Fruit fly (Drosophila melanogaster): ENCODE measurements around the gene twit.

The twit gene

DNA sequence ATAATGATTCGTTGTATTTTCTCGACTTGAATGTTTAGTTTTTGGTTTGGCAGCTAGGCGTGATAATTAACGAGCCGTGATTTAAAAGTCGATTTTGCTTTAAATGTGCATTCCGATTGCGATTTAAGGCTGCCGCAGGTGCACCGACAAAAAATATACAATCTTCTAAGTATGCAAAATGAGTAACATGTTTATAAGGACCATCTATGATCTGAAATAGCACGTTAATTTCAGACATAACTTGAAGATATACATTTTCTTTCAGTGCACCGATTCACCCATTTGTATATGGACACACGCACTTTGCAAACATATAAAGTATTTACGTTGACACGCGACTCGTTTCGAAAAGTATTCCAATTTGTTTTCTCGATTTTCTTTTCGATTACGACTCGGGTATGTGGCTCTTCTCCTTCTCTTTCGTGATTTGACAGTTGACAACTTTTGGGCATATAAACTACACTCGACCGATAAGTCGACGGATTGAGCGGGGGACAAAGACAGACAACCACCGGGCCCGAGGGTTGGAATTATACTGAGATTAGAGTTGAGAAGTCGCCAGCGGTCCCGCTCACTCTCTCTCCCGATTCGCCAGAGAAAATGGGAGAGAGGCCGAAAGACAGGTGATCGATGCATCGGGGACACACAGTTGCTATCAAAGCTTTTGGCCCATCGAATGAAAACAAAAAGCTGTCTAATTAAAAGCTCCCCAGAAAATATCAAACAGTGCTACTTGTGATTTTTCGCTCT, 37.7 kb downstream of the twit start (continued):
- TF ChIP-seq gce (GFP tag; IDR thresholded peaks at IDR 0.05): peak; percentile 10; the same call in 1 of the 3 replicates
- no peak for TF ChIP-seq CG2889 (GFP tag; IDR thresholded peaks at IDR 0.05)
- TF ChIP-seq Hsf (GFP tag; optimal IDR thresholded peaks at IDR 0.05): peak; percentile 14
- TF ChIP-seq eve (GFP tag; optimal IDR thresholded peaks at IDR 0.05): peak in 1 of 2 experiments; percentile 92
- TF ChIP-seq Vsx1 (GFP tag; optimal IDR thresholded peaks at IDR 0.05): no peak
- peak; percentile 57 for TF ChIP-seq kni (GFP tag; optimal IDR thresholded peaks at IDR 0.05)
- no peak for TF ChIP-seq hth (optimal IDR thresholded peaks at IDR 0.05)
- peak; percentile 25 for TF ChIP-seq PHDP (tag; optimal IDR thresholded peaks at IDR 0.05)
- TF ChIP-seq Atf3 (GFP tag; optimal IDR thresholded peaks at IDR 0.05): peak; percentile 4
- TF ChIP-seq sisA (GFP tag; IDR thresholded peaks at IDR 0.05): peak; percentile 39; the same call in 1 of the 2 replicates
- peak; percentile 58 for TF ChIP-seq Sox100B (GFP tag; optimal IDR thresholded peaks at IDR 0.05)
- peak; percentile 22 for TF ChIP-seq CG13624 (GFP tag; optimal IDR thresholded peaks at IDR 0.05)
- TF ChIP-seq H15 (GFP tag; IDR thresholded peaks at IDR 0.05): 0 out of 3 replicates have a peak, but pooled peaks have one; percentile 35
- TF ChIP-seq lmd (GFP tag; IDR thresholded peaks at IDR 0.05): peak; percentile 35
- TF ChIP-seq sens-2 (GFP tag; IDR thresholded peaks at IDR 0.05): no peak
- peak; percentile 34 for TF ChIP-seq Abd-B (GFP tag; optimal IDR thresholded peaks at IDR 0.05)
- no peak for TF ChIP-seq CTCF (GFP tag; optimal IDR thresholded peaks at IDR 0.05)
- no peak for TF ChIP-seq CG43689 (GFP tag; IDR thresholded peaks at IDR 0.05)
- TF ChIP-seq fd3F (GFP tag; optimal IDR thresholded peaks at IDR 0.05): no peak
- peak; percentile 14 for TF ChIP-seq CG17385 (GFP tag; optimal IDR thresholded peaks at IDR 0.05)
- no peak for TF ChIP-seq nom (GFP tag; optimal IDR thresholded peaks at IDR 0.05)
- TF ChIP-seq CG12071 (GFP tag; optimal IDR thresholded peaks at IDR 0.05): peak; percentile 35
- peak; percentile 53 for TF ChIP-seq CG17359 (tag; optimal IDR thresholded peaks at IDR 0.05)
- peak in 1 of 2 experiments; percentile 29 for TF ChIP-seq Hr78 (GFP tag; optimal IDR thresholded peaks at IDR 0.05)
- peak in 1 of 2 experiments; percentile 50 for TF ChIP-seq Hr51 (GFP tag; optimal IDR thresholded peaks at IDR 0.05)
- peak; percentile 19 for TF ChIP-seq HHEX (GFP tag; optimal IDR thresholded peaks at IDR 0.05)
- no peak for TF ChIP-seq pho (GFP tag; optimal IDR thresholded peaks at IDR 0.05)
- TF ChIP-seq CG34376 (GFP tag; optimal IDR thresholded peaks at IDR 0.05): peak; percentile 62
- TF ChIP-seq crc (GFP tag; optimal IDR thresholded peaks at IDR 0.05): no peak
- TF ChIP-seq CG11504 (tag; optimal IDR thresholded peaks at IDR 0.05): peak; percentile 55
- peak; percentile 3 for TF ChIP-seq CG8089 (GFP tag; optimal IDR thresholded peaks at IDR 0.05)
- no peak for TF ChIP-seq psq (GFP tag; optimal IDR thresholded peaks at IDR 0.05)
- no peak for TF ChIP-seq E2f1 (GFP tag; IDR thresholded peaks at IDR 0.05)
- TF ChIP-seq CG17612 (GFP tag; IDR thresholded peaks at IDR 0.05): no peak
- TF ChIP-seq Atf6 (GFP tag; IDR thresholded peaks at IDR 0.05): no peak; the same call in none of the 2 replicates
- peak; percentile 35 for TF ChIP-seq lilli (GFP tag; optimal IDR thresholded peaks at IDR 0.05)
- TF ChIP-seq tin (GFP tag; optimal IDR thresholded peaks at IDR 0.05): peak; percentile 36
- TF ChIP-seq CG34422 (GFP tag; IDR thresholded peaks at IDR 0.05): 0 out of 3 replicates have a peak, but pooled peaks have one; percentile 10
- no peak for TF ChIP-seq CG6654 (GFP tag; optimal IDR thresholded peaks at IDR 0.05)
- TF ChIP-seq bsh (GFP tag; optimal IDR thresholded peaks at IDR 0.05): peak in 1 of 2 experiments; percentile 47
- TF ChIP-seq CG31224 (GFP tag; IDR thresholded peaks at IDR 0.05): 0 out of 2 replicates have a peak, but pooled peaks have one; percentile 11
- peak; percentile 15 for TF ChIP-seq bab2 (GFP tag; optimal IDR thresholded peaks at IDR 0.05)
- no peak; the same call in 2 of the 3 replicates for TF ChIP-seq sr (GFP tag; IDR thresholded peaks at IDR 0.05)
- TF ChIP-seq sna (GFP tag; IDR thresholded peaks at IDR 0.05; ENCODE audit: partially characterized antibody): peak; percentile 69; the same call in 1 of the 2 replicates
- TF ChIP-seq CG2678 (tag; optimal IDR thresholded peaks at IDR 0.05): peak; percentile 37
- no peak for TF ChIP-seq mam (GFP tag; optimal IDR thresholded peaks at IDR 0.05)
- no peak for TF ChIP-seq prd (optimal IDR thresholded peaks at IDR 0.05)
- peak; percentile 26; the same call in 1 of the 3 replicates for TF ChIP-seq prd (GFP tag; IDR thresholded peaks at IDR 0.05)
- TF ChIP-seq nmo (GFP tag; optimal IDR thresholded peaks at IDR 0.05): peak; percentile 42
- TF ChIP-seq CG11696 (GFP tag; IDR thresholded peaks at IDR 0.05): no peak

All from whole organism, embryonic.